Worm (Caenorhabditis elegans): ENCODE results near the gene acdh-2.

- TF ChIP-seq ztf-29 (GFP tag; IDR thresholded peaks at IDR 0.05) (no peak), med-1 (GFP tag; optimal IDR thresholded peaks at IDR 0.05; ENCODE audit: insufficient read depth) (no peak), flt-1 (GFP tag; IDR thresholded peaks at IDR 0.05) (no peak), cog-1 (tag; optimal IDR thresholded peaks at IDR 0.05) (no peak)
Observed at ce11 chrII:5512473-5513097, 34.7 kb downstream of the acdh-2 start.
